Worm (Caenorhabditis elegans): Measurements from ENCODE around the gene abu-2.
A peak's percentile ranks its signal among the peaks of the same experiment; 100 is the strongest.

abu-2 gene

DNA sequence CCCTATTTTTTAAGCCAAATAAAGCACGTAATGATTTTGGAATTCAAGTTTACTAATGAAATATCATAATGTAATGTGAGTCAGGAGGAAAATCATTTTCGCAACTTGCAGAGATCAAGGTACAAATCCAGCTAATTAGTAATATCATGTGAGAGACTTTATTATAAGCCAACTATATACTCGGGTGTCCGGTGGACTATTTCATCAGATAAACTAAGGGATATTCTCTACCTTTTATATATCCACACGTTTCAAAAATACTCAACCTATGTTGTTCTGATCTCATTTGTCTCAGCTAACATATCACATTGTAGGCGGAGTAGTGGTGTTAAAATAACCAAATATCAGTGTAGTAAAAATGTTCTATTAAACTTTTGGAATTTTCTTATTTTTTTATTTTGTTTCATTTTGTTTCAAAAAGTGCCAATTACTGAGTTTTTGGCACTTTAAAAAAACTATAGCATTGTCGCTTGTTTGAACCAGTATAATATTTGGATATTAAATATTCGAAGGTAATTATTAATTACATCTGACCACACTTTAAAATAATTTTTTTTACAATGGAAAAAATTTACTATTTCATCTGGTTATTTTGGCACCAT is 21.0 kb downstream of the abu-2 start (continued):
- TF ChIP-seq F49E8.2 (tag; optimal IDR thresholded peaks at IDR 0.05; ENCODE audit: borderline replicate concordance) (no peak), egl-43 (GFP tag; IDR thresholded peaks at IDR 0.05) (peak; percentile 77), lsy-2 (tag; optimal IDR thresholded peaks at IDR 0.05) (peak; percentile 92 to 93), egl-27 (tag; optimal IDR thresholded peaks at IDR 0.05) (no peak), sdz-12 (GFP tag; optimal IDR thresholded peaks at IDR 0.05) (no peak), nhr-76 (tag; optimal IDR thresholded peaks at IDR 0.05) (peak; percentile 89), vab-7 (GFP tag; IDR thresholded peaks at IDR 0.05) (peak; percentile 90), Y105C5A.15 (GFP tag; IDR thresholded peaks at IDR 0.05) (0 out of 2 replicates have a peak, but pooled peaks have one; percentile 66), pha-4 (GFP tag; IDR thresholded peaks at IDR 0.05) (peak; percentile 79), pha-4 (tag; optimal IDR thresholded peaks at IDR 0.05) (no peak), ZK337.2 (GFP tag; IDR thresholded peaks at IDR 0.05) (peak; percentile 79; the same call in 1 of the 2 replicates), saeg-2 (GFP tag; IDR thresholded peaks at IDR 0.05) (peak; percentile 81; the same call in 1 of the 2 replicates), snpc-4 (tag; optimal IDR thresholded peaks at IDR 0.05) (no peak), lin-13 (GFP tag; optimal IDR thresholded peaks at IDR 0.05) (peak; percentile 95), ceh-32 (tag; optimal IDR thresholded peaks at IDR 0.05; ENCODE audit: poor library complexity) (peak; percentile 77), mep-1 (tag; optimal IDR thresholded peaks at IDR 0.05) (peak; percentile 99), F37D6.2 (tag; optimal IDR thresholded peaks at IDR 0.05) (peak; percentile 97), ceh-62 (tag; optimal IDR thresholded peaks at IDR 0.05) (no peak), ztf-7 (tag; optimal IDR thresholded peaks at IDR 0.05) (peak; percentile 93), lin-1 (GFP tag; IDR thresholded peaks at IDR 0.05) (peak; percentile 64; the same call in 1 of the 2 replicates), arid-1 (GFP tag; conservative IDR thresholded peaks at IDR 0.05) (no peak; the same call in 1 of the 2 replicates), D1046.2 (GFP tag; IDR thresholded peaks at IDR 0.05) (no peak)

DNA sequence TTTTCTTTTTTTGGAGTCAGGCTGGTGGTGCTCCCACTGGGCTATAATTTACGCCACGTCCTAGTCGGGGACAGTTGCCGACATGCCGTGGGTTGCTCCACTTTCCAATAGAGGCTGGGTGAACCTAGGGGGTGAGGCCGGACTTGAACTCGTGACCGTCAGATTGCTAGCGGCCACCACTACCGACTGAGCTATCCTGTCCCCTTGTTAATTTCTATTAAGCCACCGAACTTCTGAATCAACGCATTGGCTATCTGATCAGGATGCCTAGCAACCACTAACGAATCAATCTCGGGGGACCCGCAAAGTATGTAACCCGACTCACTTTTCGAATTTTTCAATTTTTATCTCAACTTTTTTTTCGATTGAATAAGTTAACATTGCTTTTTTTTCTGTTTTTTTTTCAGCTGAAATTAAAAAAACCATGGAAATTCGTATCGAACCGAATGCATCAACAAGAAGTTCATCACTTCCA is 23.5 kb downstream of the abu-2 start, which contains the start of gene F56C3.1:
TSS of gene F56C3.1 (plus strand) at position 425 of the 475 bp plus-strand sequence.
- TF ChIP-seq nhr-42 (GFP tag; IDR thresholded peaks at IDR 0.05), result peak; percentile 55; the same call in 1 of the 2 replicates
- no peak for TF ChIP-seq aly-2 (tag; optimal IDR thresholded peaks at IDR 0.05)
- TF ChIP-seq dmd-6 (GFP tag; IDR thresholded peaks at IDR 0.05), result 0 out of 2 replicates have a peak, but pooled peaks have one; percentile 15
- no peak for TF ChIP-seq nhr-10 (tag; optimal IDR thresholded peaks at IDR 0.05)
- no peak for TF ChIP-seq dve-1 (tag; optimal IDR thresholded peaks at IDR 0.05; ENCODE audit: insufficient read depth)
- no peak for TF ChIP-seq unc-62 (GFP tag; optimal IDR thresholded peaks at IDR 0.05 in 1 of 2)
- no peak for TF ChIP-seq unc-62 (tag; optimal IDR thresholded peaks at IDR 0.05)
- no peak for TF ChIP-seq nhr-48 (tag; optimal IDR thresholded peaks at IDR 0.05)
- TF ChIP-seq ZK337.2 (GFP tag; IDR thresholded peaks at IDR 0.05), result 0 out of 2 replicates have a peak, but pooled peaks have one; percentile 29
- TF ChIP-seq hlh-11 (tag; optimal IDR thresholded peaks at IDR 0.05), result peak; percentile 3
- TF ChIP-seq egl-43 (GFP tag; IDR thresholded peaks at IDR 0.05), result 0 out of 2 replicates have a peak, but pooled peaks have one; percentile 33
- no peak for TF ChIP-seq lir-3 (tag; optimal IDR thresholded peaks at IDR 0.05)
- TF ChIP-seq hmg-1.1 (GFP tag; IDR thresholded peaks at IDR 0.05), result peak; percentile 73
- no peak for TF ChIP-seq mdl-1 (tag; optimal IDR thresholded peaks at IDR 0.05)
- 0 out of 2 replicates have a peak, but pooled peaks have one; percentile 47 for TF ChIP-seq php-3 (GFP tag; IDR thresholded peaks at IDR 0.05)
- TF ChIP-seq nhr-102 (tag; optimal IDR thresholded peaks at IDR 0.05), result peak; percentile 34
- TF ChIP-seq set-16 (GFP tag; IDR thresholded peaks at IDR 0.05), result peak; percentile 39; the same call in 1 of the 2 replicates
- TF ChIP-seq lin-38 (GFP tag; IDR thresholded peaks at IDR 0.05), result peak; percentile 31; the same call in 1 of the 2 replicates
- TF ChIP-seq T26A8.4 (GFP tag; IDR thresholded peaks at IDR 0.05), result no peak
